Worm (Caenorhabditis elegans): ENCODE data around the gene Y37E11AM.2.

Y37E11AM.2 gene

ce11 chrIV:3736244-3736643, 11.0 kb upstream of the Y37E11AM.2 start:
- no peak for TF ChIP-seq zip-4 (GFP tag; optimal IDR thresholded peaks at IDR 0.05)

ce11 chrIV:3733287-3733686, 8.0 kb upstream of the Y37E11AM.2 start:
- TF ChIP-seq ceh-88 (GFP tag; IDR thresholded peaks at IDR 0.05) (no peak), Y116A8C.19 (tag; optimal IDR thresholded peaks at IDR 0.05; ENCODE audit: borderline replicate concordance) (no peak), egl-27 (tag; optimal IDR thresholded peaks at IDR 0.05) (no peak), swsn-7 (tag; optimal IDR thresholded peaks at IDR 0.05) (no peak), ceh-63 (GFP tag; optimal IDR thresholded peaks at IDR 0.05) (no peak), mab-9 (GFP tag; IDR thresholded peaks at IDR 0.05) (no peak), efl-3 (GFP tag; optimal IDR thresholded peaks at IDR 0.05) (no peak), nhr-90 (tag; optimal IDR thresholded peaks at IDR 0.05; ENCODE audit: poor library complexity) (no peak), grh-1 (GFP tag; IDR thresholded peaks at IDR 0.05) (no peak), lin-15B (tag; optimal IDR thresholded peaks at IDR 0.05) (no peak), lin-35 (GFP tag; optimal IDR thresholded peaks at IDR 0.05) (no peak), nhr-28 (tag; optimal IDR thresholded peaks at IDR 0.05) (no peak), fkh-4 (tag; optimal IDR thresholded peaks at IDR 0.05; ENCODE audit: borderline replicate concordance) (no peak), ceh-8 (GFP tag; optimal IDR thresholded peaks at IDR 0.05) (no peak), isw-1 (GFP tag; IDR thresholded peaks at IDR 0.05) (no peak), nhr-76 (tag; optimal IDR thresholded peaks at IDR 0.05) (no peak), unc-130 (tag; optimal IDR thresholded peaks at IDR 0.05) (no peak), fkh-8 (tag; optimal IDR thresholded peaks at IDR 0.05) (no peak), aha-1 (tag; optimal IDR thresholded peaks at IDR 0.05) (no peak), egl-13 (tag; optimal IDR thresholded peaks at IDR 0.05) (no peak)

ce11 chrIV:3731430-3731829, 6.2 kb upstream of the Y37E11AM.2 start:
- TF ChIP-seq irx-1 (tag; optimal IDR thresholded peaks at IDR 0.05): no peak
- TF ChIP-seq nhr-71 (tag; optimal IDR thresholded peaks at IDR 0.05): no peak
- no peak for TF ChIP-seq ama-1 (optimal IDR thresholded peaks at IDR 0.05)
- no peak for TF ChIP-seq skn-1 (tag; optimal IDR thresholded peaks at IDR 0.05)
- no peak for TF ChIP-seq ztf-11 (tag; optimal IDR thresholded peaks at IDR 0.05)
- TF ChIP-seq ztf-4 (tag; optimal IDR thresholded peaks at IDR 0.05): no peak
- no peak for TF ChIP-seq mab-9 (GFP tag; IDR thresholded peaks at IDR 0.05)
- TF ChIP-seq fkh-8 (tag; optimal IDR thresholded peaks at IDR 0.05): no peak
- TF ChIP-seq nhr-85 (tag): no peak
- no peak for TF ChIP-seq swsn-7 (tag; optimal IDR thresholded peaks at IDR 0.05)
- no peak for TF ChIP-seq blmp-1 (tag; optimal IDR thresholded peaks at IDR 0.05)
- no peak for TF ChIP-seq fkh-10 (GFP tag; optimal IDR thresholded peaks at IDR 0.05)
- TF ChIP-seq pag-3 (tag; optimal IDR thresholded peaks at IDR 0.05; ENCODE audit: borderline replicate concordance, insufficient read depth): no peak
- TF ChIP-seq tlp-1 (tag; optimal IDR thresholded peaks at IDR 0.05): no peak
- no peak for TF ChIP-seq egl-27 (tag; optimal IDR thresholded peaks at IDR 0.05)
- TF ChIP-seq ceh-8 (GFP tag; optimal IDR thresholded peaks at IDR 0.05): no peak
- no peak for TF ChIP-seq sox-4 (tag; optimal IDR thresholded peaks at IDR 0.05)
- TF ChIP-seq nhr-11 (tag; optimal IDR thresholded peaks at IDR 0.05): no peak

ce11 chrIV:3725845-3726244, 584 bp upstream of the Y37E11AM.2 start, which contains the start of gene smgl-2:
TSS of gene smgl-2 (plus strand) at chrIV:3726164.
- TF ChIP-seq snu-23 (GFP tag; optimal IDR thresholded peaks at IDR 0.05) (peak; percentile 90), ceh-8 (GFP tag; optimal IDR thresholded peaks at IDR 0.05) (peak; percentile 53), C34B4.2 (tag; optimal IDR thresholded peaks at IDR 0.05) (no peak), skn-1 (tag; optimal IDR thresholded peaks at IDR 0.05) (peak; percentile 47), unc-98 (GFP tag; IDR thresholded peaks at IDR 0.05) (no peak), sox-4 (tag; optimal IDR thresholded peaks at IDR 0.05) (peak; percentile 44), nhr-11 (tag; optimal IDR thresholded peaks at IDR 0.05) (no peak), irx-1 (tag; optimal IDR thresholded peaks at IDR 0.05) (peak; percentile 75), nhr-237 (tag; optimal IDR thresholded peaks at IDR 0.05) (no peak), ets-5 (GFP tag; IDR thresholded peaks at IDR 0.05) (no peak), nhr-77 (tag; optimal IDR thresholded peaks at IDR 0.05) (no peak), ama-1 (optimal IDR thresholded peaks at IDR 0.05) (no peak), elt-2 (tag; optimal IDR thresholded peaks at IDR 0.05) (peak; percentile 1), nhr-71 (tag; optimal IDR thresholded peaks at IDR 0.05) (peak; percentile 86), isw-1 (GFP tag; IDR thresholded peaks at IDR 0.05) (peak; percentile 73), zip-4 (GFP tag; optimal IDR thresholded peaks at IDR 0.05) (peak; percentile 69), nhr-19 (GFP tag; conservative IDR thresholded peaks at IDR 0.05) (peak; percentile 71), pag-3 (tag; optimal IDR thresholded peaks at IDR 0.05; ENCODE audit: borderline replicate concordance, insufficient read depth) (peak; percentile 39), lin-13 (GFP tag; optimal IDR thresholded peaks at IDR 0.05) (peak; percentile 75), hlh-17 (GFP tag; optimal IDR thresholded peaks at IDR 0.05; ENCODE audit: borderline replicate concordance) (no peak), egl-27 (tag; optimal IDR thresholded peaks at IDR 0.05) (no peak), C16A3.4 (tag; optimal IDR thresholded peaks at IDR 0.05) (peak; percentile 86), fos-1 (tag; optimal IDR thresholded peaks at IDR 0.05) (peak; percentile 69), ztf-4 (tag; optimal IDR thresholded peaks at IDR 0.05) (no peak), blmp-1 (tag; optimal IDR thresholded peaks at IDR 0.05) (peak; percentile 62)

All from whole organism, L1 larva.